Fruit fly (Drosophila melanogaster): ENCODE data around the gene Prp18.

dm6 chr3R:18980863-18981536, 50.1 kb downstream of the Prp18 start, which contains the start of the genes dnk and Smu1:
- no peak for TF ChIP-seq OdsH (GFP tag; optimal IDR thresholded peaks at IDR 0.05)
- no peak for TF ChIP-seq CrebA (GFP tag; optimal IDR thresholded peaks at IDR 0.05; ENCODE audit: borderline replicate concordance)
- TF ChIP-seq Mio (GFP tag; optimal IDR thresholded peaks at IDR 0.05) = no peak
- TF ChIP-seq fru (GFP tag; optimal IDR thresholded peaks at IDR 0.05) = no peak
- TF ChIP-seq Abd-B (GFP tag; optimal IDR thresholded peaks at IDR 0.05) = no peak
- no peak for TF ChIP-seq dmrt93B (GFP tag; optimal IDR thresholded peaks at IDR 0.05)
- no peak for TF ChIP-seq Hnf4 (GFP tag; optimal IDR thresholded peaks at IDR 0.05)

Data from whole organism, wandering third instar larva.